Fruit fly (Drosophila melanogaster) whole organism, embryonic: ENCODE measurements around the gene CG43403.

Experiments used
- chn ChIP-seq: fragments of 200-800 bp; sonication (Bioruptor generic); optimal IDR thresholded peaks from 2 replicates; lab custom pipeline; 2016; ENCODE audit warnings: missing biosample characterization, missing genetic modification characterization
- lab ChIP-seq: fragments of 200-800 bp; sonication (Bioruptor generic); optimal IDR thresholded peaks from 3 replicates; lab custom pipeline; 2017; ENCODE audit warnings: missing biosample characterization, missing genetic modification characterization, mild to moderate bottlenecking, moderate library complexity, missing genetic modification reagents

- no peak for TF ChIP-seq chn
- TF ChIP-seq lab (GFP tag; lab: Kevin White, UChicago), result no peak
These were observed 27.6 kb downstream of the CG43403 start, which contains the start of the genes CG9962 and CG43851 for dm6 chr2L:2647620-2648019.
